Worm (Caenorhabditis elegans) whole organism, midembryonic: ENCODE data around the gene srt-18.

Experiments
- T22C8.4 ChIP-seq: fragments of 200-800 bp; sonication (Bioruptor generic); IDR thresholded peaks from 2 replicates; pipeline ENCODE4 v1.3.6; 2022; ENCODE audit warnings: missing genetic modification characterization, missing compliant biosample characterization
- cog-1 ChIP-seq: sonication (generic microtip); optimal IDR thresholded peaks from 2 replicates; lab custom pipeline; 2016; ENCODE audit warnings: missing genetic modification characterization, missing compliant biosample characterization
- flt-1 ChIP-seq: fragments of 200-800 bp; sonication (Bioruptor generic); IDR thresholded peaks from 2 replicates; pipeline ENCODE4 v1.3.6; 2022; ENCODE audit warnings: missing genetic modification characterization, missing compliant biosample characterization
- klf-2 ChIP-seq: fragments of 200-800 bp; sonication (Bioruptor generic); conservative IDR thresholded peaks from 2 replicates; pipeline ENCODE4 v1.3.6; 2022; ENCODE audit warnings: missing genetic modification reagents, missing genetic modification characterization, missing compliant biosample characterization
- med-1 ChIP-seq: sonication (generic microtip); optimal IDR thresholded peaks from 2 replicates; lab custom pipeline; 2017; ENCODE audit warnings: missing genetic modification characterization, mild to moderate bottlenecking, missing compliant biosample characterization, antibody characterized with exemption, missing genetic modification reagents; ENCODE audit not compliant: insufficient read depth
- ref-1 ChIP-seq: fragments of 200-800 bp; sonication (Bioruptor generic); conservative IDR thresholded peaks from 2 replicates; pipeline ENCODE4 v1.3.6; 2022; ENCODE audit warnings: missing genetic modification reagents, missing genetic modification characterization, missing compliant biosample characterization
- tab-1 ChIP-seq: fragments of 200-800 bp; sonication (Bioruptor generic); IDR thresholded peaks from 2 replicates; pipeline ENCODE4 v1.3.6; 2022; ENCODE audit warnings: missing genetic modification characterization, missing compliant biosample characterization
- ztf-23 ChIP-seq: fragments of 200-800 bp; sonication (Bioruptor generic); IDR thresholded peaks from 2 replicates; pipeline ENCODE4 v1.3.6; 2022; ENCODE audit warnings: missing genetic modification reagents, missing genetic modification characterization, missing compliant biosample characterization
- ztf-29 ChIP-seq: fragments of 200-800 bp; sonication (Bioruptor generic); IDR thresholded peaks from 2 replicates; pipeline ENCODE4 v1.3.6; 2022; ENCODE audit warnings: missing genetic modification reagents, missing genetic modification characterization, missing compliant biosample characterization

Gene srt-18

DNA sequence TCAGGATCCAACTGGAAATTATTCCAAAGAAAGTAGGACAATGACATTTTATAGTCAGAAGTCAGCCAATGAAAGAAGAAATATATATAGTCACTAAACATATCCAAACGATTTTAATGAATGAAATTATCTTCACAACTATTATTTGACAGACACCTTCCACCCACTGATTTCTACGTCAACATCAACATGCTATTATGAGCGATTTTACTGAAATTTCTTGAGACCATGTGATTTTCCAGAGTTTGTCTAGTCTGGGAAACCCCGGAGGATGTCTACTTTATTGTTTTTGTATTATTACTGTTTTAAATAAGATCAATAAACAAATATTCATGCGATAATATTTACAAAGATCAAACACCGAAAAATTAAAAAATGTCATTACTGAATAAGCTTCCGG is at the start of gene srt-18:
Gene srt-18, minus strand, starts transcription at position 101 of the 400 bp plus-strand sequence.
- TF ChIP-seq med-1 (GFP tag; lab: Kevin White, UChicago) = no peak
- no peak for TF ChIP-seq ref-1
- TF ChIP-seq tab-1 (GFP tag; lab: Robert Waterston, UW) = no peak
- no peak for TF ChIP-seq flt-1 (GFP tag; lab: Robert Waterston, UW)
- TF ChIP-seq T22C8.4 (GFP tag; lab: Robert Waterston, UW) = no peak
- TF ChIP-seq klf-2 (GFP tag; lab: Robert Waterston, UW) = no peak
- no peak for TF ChIP-seq ztf-29 (GFP tag; lab: Robert Waterston, UW)
- TF ChIP-seq cog-1 = no peak
- no peak for TF ChIP-seq ztf-23

DNA sequence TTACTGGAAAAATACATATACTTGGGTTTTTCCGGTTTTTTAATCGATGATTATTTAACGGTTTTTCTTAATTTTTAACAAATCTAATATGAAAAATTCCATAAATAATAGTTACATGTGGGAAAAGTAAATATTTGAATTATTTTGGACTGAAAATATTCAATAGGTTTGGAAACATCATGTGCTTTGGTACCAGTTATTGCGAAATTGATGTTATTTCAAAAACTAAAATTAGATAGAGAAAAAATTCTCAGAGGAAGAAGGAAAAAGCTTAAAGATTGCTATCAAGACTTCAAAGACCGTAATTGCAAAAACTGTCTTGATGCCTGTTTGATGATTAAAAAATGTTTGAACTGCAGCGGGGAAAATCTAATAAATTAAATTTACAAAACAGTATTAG is 49.6 kb upstream of the srt-18 start:
- TF ChIP-seq ref-1 (no peak), tab-1 (GFP tag; lab: Robert Waterston, UW) (no peak), ztf-23 (no peak), cog-1 (no peak), ztf-29 (GFP tag; lab: Robert Waterston, UW) (no peak), klf-2 (GFP tag; lab: Robert Waterston, UW) (no peak), med-1 (GFP tag; lab: Kevin White, UChicago) (no peak), flt-1 (GFP tag; lab: Robert Waterston, UW) (no peak), T22C8.4 (GFP tag; lab: Robert Waterston, UW) (no peak)

DNA sequence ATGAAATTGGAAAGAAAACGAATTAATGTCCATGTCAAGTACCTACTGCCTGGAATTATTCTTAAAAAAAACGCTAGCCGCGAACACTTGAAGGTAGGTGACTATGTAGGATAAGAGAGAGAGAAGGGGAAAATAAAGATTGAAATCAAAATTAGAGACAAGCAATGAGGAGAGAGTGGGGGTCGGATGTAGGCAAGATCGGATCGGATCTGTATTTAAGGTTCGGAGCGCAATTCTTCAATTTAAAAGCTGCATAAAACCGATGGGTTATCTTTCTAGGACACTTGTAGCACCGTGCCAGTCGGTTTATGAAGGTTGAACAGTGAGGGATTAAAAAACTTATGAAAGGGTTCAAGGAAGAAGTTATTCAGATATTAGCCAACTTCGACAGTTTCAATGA is 47.7 kb upstream of the srt-18 start:
- TF ChIP-seq ztf-29 (GFP tag; lab: Robert Waterston, UW) (no peak), ref-1 (no peak), klf-2 (GFP tag; lab: Robert Waterston, UW) (no peak), flt-1 (GFP tag; lab: Robert Waterston, UW) (no peak), cog-1 (no peak), tab-1 (GFP tag; lab: Robert Waterston, UW) (no peak), ztf-23 (no peak), med-1 (GFP tag; lab: Kevin White, UChicago) (no peak), T22C8.4 (GFP tag; lab: Robert Waterston, UW) (no peak)

DNA sequence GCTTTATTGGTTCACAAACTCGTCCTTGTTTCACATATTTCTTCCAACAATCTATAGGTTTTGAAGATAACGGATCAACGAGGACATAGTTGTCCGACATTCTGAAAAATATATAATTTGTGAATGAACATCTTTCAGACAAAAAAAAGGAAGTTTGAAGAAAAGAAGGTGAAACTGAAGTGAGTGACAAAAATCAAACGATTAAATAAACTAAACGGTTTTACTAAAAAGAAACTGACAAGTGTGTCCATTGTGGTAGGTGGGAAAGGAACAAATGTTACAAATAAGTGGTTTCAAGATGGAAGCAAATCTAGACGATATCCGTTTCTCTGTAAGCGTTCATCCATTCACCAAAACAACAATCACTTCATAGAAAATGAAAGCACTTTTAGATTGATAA is 46.9 kb upstream of the srt-18 start, which contains the start of gene C25E10.12:
Gene C25E10.12, minus strand, starts transcription at position 101 of the 400 bp plus-strand sequence.
- TF ChIP-seq T22C8.4 (GFP tag; lab: Robert Waterston, UW) = no peak
- TF ChIP-seq med-1 (GFP tag; lab: Kevin White, UChicago) = no peak
- no peak for TF ChIP-seq tab-1 (GFP tag; lab: Robert Waterston, UW)
- TF ChIP-seq flt-1 (GFP tag; lab: Robert Waterston, UW) = no peak
- TF ChIP-seq cog-1 = no peak
- no peak for TF ChIP-seq ref-1
- TF ChIP-seq ztf-29 (GFP tag; lab: Robert Waterston, UW) = no peak
- TF ChIP-seq ztf-23 = no peak
- TF ChIP-seq klf-2 (GFP tag; lab: Robert Waterston, UW) = no peak

DNA sequence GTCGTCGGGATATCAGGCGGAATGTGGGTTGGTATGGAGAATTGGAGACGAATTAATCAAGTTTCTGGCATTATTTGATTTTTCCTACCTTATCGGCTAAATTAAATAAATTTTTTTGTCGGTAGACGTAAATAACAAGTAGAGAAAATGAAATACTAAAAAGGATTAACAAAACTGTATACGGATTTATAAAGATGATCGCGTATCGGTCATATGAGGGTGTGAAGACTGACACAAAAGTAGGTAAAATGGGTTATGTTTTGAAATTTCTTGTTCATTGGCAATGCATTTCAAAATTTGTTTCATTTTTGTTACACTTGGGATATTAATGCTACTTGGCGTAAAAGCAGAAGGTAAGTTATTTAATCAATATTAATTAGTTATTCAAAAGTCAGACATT is 44.0 kb upstream of the srt-18 start, which contains the start of the genes C25E10.16 and C25E10.13:
Gene C25E10.16, minus strand, starts transcription at position 101 of the 400 bp plus-strand sequence.
Gene C25E10.13, plus strand, starts transcription at position 256 of the 400 bp plus-strand sequence.
- TF ChIP-seq klf-2 (GFP tag; lab: Robert Waterston, UW) (no peak), ztf-23 (no peak), cog-1 (no peak), med-1 (GFP tag; lab: Kevin White, UChicago) (no peak), flt-1 (GFP tag; lab: Robert Waterston, UW) (no peak), ztf-29 (GFP tag; lab: Robert Waterston, UW) (no peak), tab-1 (GFP tag; lab: Robert Waterston, UW) (no peak), T22C8.4 (GFP tag; lab: Robert Waterston, UW) (no peak), ref-1 (no peak)

DNA sequence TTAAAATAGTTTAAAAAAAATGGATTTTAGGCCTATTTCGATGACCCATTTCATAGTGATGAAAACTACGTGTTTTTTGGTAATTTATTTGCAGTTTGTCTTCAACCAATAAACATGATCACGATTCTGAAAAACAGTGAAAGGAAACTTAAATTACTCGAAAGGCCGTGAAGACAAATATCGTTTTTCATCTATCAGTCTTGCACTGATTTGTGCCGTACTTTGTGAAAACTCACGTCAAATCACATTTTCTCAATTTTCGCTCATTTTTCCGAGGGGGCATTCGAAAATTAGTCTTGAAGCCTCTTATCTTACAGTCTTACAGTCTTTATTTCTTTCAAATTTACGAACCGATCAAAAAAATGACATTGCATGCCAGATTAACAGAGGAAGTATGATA is 43.2 kb upstream of the srt-18 start, which contains the start of gene C25E10.11:
Gene C25E10.11, minus strand, starts transcription at position 101 of the 400 bp plus-strand sequence.
- TF ChIP-seq ref-1 = no peak
- no peak for TF ChIP-seq cog-1
- no peak for TF ChIP-seq med-1 (GFP tag; lab: Kevin White, UChicago)
- no peak for TF ChIP-seq T22C8.4 (GFP tag; lab: Robert Waterston, UW)
- TF ChIP-seq ztf-23 = no peak
- TF ChIP-seq ztf-29 (GFP tag; lab: Robert Waterston, UW) = no peak
- TF ChIP-seq flt-1 (GFP tag; lab: Robert Waterston, UW) = no peak
- TF ChIP-seq tab-1 (GFP tag; lab: Robert Waterston, UW) = no peak
- no peak for TF ChIP-seq klf-2 (GFP tag; lab: Robert Waterston, UW)

DNA sequence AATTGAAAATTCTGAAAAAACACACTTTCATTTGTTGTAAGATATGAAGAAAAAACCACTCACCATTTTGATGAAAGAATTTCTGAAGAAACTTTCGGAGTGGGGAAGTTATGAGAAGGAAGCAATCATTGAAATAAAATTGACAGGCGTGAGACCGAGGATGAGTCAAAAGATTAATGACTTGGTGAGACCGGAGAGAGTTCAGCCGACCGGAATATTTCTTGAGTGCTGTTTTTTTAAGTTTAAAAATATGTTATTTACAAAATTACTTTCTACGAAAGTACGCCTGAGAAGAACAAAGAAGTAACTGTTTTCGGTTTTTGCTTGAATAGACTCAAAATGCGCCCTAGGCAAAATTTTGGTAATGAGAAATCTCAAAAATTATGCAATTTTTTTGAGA is 40.8 kb upstream of the srt-18 start, which contains the start of gene C25E10.10:
Gene C25E10.10, minus strand, starts transcription at position 101 of the 400 bp plus-strand sequence.
- no peak for TF ChIP-seq T22C8.4 (GFP tag; lab: Robert Waterston, UW)
- TF ChIP-seq klf-2 (GFP tag; lab: Robert Waterston, UW) = no peak
- TF ChIP-seq med-1 (GFP tag; lab: Kevin White, UChicago) = no peak
- TF ChIP-seq flt-1 (GFP tag; lab: Robert Waterston, UW) = no peak
- TF ChIP-seq ref-1 = no peak
- TF ChIP-seq cog-1 = no peak
- TF ChIP-seq tab-1 (GFP tag; lab: Robert Waterston, UW) = no peak
- TF ChIP-seq ztf-23 = no peak
- TF ChIP-seq ztf-29 (GFP tag; lab: Robert Waterston, UW) = no peak

DNA sequence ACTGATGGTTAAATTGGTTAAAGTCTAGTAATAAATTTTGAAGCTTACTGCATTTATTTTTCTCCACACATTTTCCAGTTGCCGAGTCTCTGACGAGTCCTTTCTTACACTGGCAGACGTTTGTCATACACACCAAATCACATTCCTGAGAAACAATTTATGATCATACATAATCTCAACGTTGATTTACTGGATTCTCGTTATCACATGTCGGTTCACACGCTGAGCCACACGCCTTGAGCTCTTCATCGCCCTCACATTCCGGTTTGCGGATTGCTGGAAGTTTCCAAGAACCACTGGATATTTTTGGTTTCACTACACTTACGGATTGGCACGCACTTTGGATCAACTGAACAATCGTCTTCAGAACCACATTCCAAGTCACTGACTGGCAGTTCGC is 40.2 kb upstream of the srt-18 start:
- TF ChIP-seq cog-1 (no peak), flt-1 (GFP tag; lab: Robert Waterston, UW) (no peak), tab-1 (GFP tag; lab: Robert Waterston, UW) (no peak), klf-2 (GFP tag; lab: Robert Waterston, UW) (no peak), ztf-29 (GFP tag; lab: Robert Waterston, UW) (no peak), ref-1 (no peak), med-1 (GFP tag; lab: Kevin White, UChicago) (no peak), T22C8.4 (GFP tag; lab: Robert Waterston, UW) (no peak), ztf-23 (no peak)

DNA sequence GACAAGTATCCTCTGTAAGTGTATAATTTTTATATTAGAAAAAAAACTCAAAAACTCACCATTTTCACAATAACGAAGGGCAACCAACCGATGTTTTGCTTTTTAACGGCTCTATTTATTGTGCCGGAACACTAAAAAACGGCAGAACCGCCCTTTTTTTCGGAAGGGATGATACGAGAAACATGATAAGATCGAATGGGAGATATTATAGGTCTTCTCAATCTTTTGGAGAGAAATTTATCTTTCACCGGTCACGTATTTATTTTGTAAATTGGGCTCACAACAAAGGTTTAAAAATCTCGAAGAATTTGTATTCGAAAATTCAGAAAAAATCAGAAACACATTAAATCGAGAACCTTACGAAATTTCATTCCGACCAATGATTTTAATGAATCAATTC is 39.3 kb upstream of the srt-18 start, which contains the start of gene swm-1:
Gene swm-1, minus strand, starts transcription at position 101 of the 400 bp plus-strand sequence.
- no peak for TF ChIP-seq ztf-23

DNA sequence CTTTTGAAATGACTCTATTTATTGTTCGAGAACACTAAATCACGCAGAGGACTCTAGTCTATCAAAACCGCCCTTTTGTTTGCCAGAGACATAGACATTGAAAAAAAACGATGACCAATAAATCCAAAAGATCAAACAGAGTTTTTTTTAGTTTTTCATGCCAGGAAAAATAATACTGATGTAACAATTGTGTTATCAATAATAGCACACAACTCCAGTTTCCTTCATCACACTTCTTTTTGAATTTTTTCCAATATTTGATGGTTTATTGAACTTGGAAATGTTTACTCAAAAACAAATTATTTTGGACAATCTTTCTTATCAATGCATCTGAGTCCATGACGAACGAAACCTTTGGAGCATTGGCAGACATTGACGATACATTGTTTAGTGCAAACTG is 38.5 kb upstream of the srt-18 start, which contains the start of gene C25E10.8:
Gene C25E10.8, minus strand, starts transcription at position 101 of the 400 bp plus-strand sequence.
- no peak for TF ChIP-seq ztf-23
